Worm (Caenorhabditis elegans): ENCODE data around the gene frpr-1.

Gene frpr-1

DNA sequence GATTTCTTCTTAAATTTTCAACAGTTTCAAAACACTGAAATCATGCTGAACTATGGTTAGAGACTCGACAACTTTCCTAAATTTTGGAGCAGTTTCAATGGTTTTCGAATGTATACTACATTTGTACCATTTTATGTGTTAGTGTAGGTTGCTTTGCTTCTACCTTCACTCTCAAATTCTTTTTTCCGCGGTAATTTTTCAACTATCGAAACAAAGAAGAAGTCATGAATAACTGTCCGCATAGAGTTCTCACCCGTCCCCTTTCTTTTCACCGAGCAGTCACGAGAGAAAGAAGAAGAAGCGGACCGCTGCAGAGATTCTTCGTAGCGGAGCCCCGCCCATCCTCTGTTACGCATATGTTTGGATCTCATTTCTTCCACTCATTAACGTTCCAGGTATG lies 13.3 kb downstream of the frpr-1 start, which contains the start of gene hlh-8:
Gene hlh-8, plus strand, starts transcription at position 301 of the 400 bp plus-strand sequence.
- TF ChIP-seq elt-1 (tag; optimal IDR thresholded peaks at IDR 0.05): no peak
- no peak for TF ChIP-seq sem-4 (tag; optimal IDR thresholded peaks at IDR 0.05)
- no peak for TF ChIP-seq elt-3 (tag; optimal IDR thresholded peaks at IDR 0.05)
- TF ChIP-seq nhr-77 (tag; optimal IDR thresholded peaks at IDR 0.05): no peak
- no peak for TF ChIP-seq R02D3.7 (tag; optimal IDR thresholded peaks at IDR 0.05)
- no peak for TF ChIP-seq mbf-1 (tag; optimal IDR thresholded peaks at IDR 0.05)
- no peak for TF ChIP-seq zag-1 (tag; optimal IDR thresholded peaks at IDR 0.05)
- TF ChIP-seq ztf-1 (GFP tag; conservative IDR thresholded peaks at IDR 0.05): no peak
- TF ChIP-seq nhr-129 (tag; optimal IDR thresholded peaks at IDR 0.05): no peak
- no peak for TF ChIP-seq nhr-10 (tag; optimal IDR thresholded peaks at IDR 0.05)
- no peak for TF ChIP-seq nhr-23 (tag; optimal IDR thresholded peaks at IDR 0.05)
- TF ChIP-seq skn-1 (tag; optimal IDR thresholded peaks at IDR 0.05): no peak
- no peak for TF ChIP-seq snpc-4 (tag; optimal IDR thresholded peaks at IDR 0.05)
- TF ChIP-seq lin-13 (GFP tag; optimal IDR thresholded peaks at IDR 0.05): no peak
- TF ChIP-seq unc-39 (tag; optimal IDR thresholded peaks at IDR 0.05): no peak
- no peak for TF ChIP-seq sma-9 (GFP tag; optimal IDR thresholded peaks at IDR 0.05)
- TF ChIP-seq sma-9 (tag; optimal IDR thresholded peaks at IDR 0.05): no peak
- no peak for TF ChIP-seq nhr-25 (tag; optimal IDR thresholded peaks at IDR 0.05)
- no peak for TF ChIP-seq nhr-21 (tag; optimal IDR thresholded peaks at IDR 0.05)
- TF ChIP-seq lin-39 (tag; optimal IDR thresholded peaks at IDR 0.05): no peak

DNA sequence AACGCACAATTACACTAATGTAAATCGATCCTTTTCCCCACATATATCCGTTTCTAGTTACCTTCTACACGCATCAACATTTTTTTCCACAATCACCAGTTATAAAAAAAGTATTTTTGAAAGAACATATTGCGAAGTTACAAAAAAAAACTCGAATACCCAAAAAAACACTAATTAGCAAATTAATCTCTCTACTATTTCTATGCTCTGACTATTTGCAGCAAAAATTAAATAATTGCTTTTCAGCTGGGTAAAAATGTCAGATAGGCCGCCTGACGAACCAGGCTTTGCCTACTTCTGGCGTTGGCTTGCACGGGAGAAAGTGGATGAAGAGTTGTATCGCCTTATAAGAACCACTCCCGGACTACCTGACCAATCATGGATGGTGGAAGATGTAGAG lies 19.2 kb downstream of the frpr-1 start, which contains the start of gene K07E3.1:
Gene K07E3.1, plus strand, starts transcription at position 247 of the 400 bp plus-strand sequence.
- TF ChIP-seq peb-1 (tag; optimal IDR thresholded peaks at IDR 0.05): no peak
- no peak for TF ChIP-seq unc-55 (GFP tag; optimal IDR thresholded peaks at IDR 0.05)
- no peak for TF ChIP-seq ama-1 (optimal IDR thresholded peaks at IDR 0.05)
- no peak for TF ChIP-seq C34F6.9 (tag; optimal IDR thresholded peaks at IDR 0.05)
- TF ChIP-seq lsy-2 (tag; optimal IDR thresholded peaks at IDR 0.05): no peak
- TF ChIP-seq ztf-1 (GFP tag; conservative IDR thresholded peaks at IDR 0.05): no peak
- TF ChIP-seq ZK546.5 (tag; optimal IDR thresholded peaks at IDR 0.05): no peak
- TF ChIP-seq F13H6.1 (tag; optimal IDR thresholded peaks at IDR 0.05): no peak
- TF ChIP-seq ceh-16 (tag; optimal IDR thresholded peaks at IDR 0.05): no peak
- no peak for TF ChIP-seq fos-1 (tag; optimal IDR thresholded peaks at IDR 0.05)
- TF ChIP-seq nhr-21 (tag; optimal IDR thresholded peaks at IDR 0.05): no peak
- TF ChIP-seq lin-39 (tag; optimal IDR thresholded peaks at IDR 0.05): no peak
- TF ChIP-seq ztf-11 (tag; optimal IDR thresholded peaks at IDR 0.05): no peak
- no peak for TF ChIP-seq blmp-1 (tag; optimal IDR thresholded peaks at IDR 0.05; ENCODE audit: insufficient read depth)
- no peak for TF ChIP-seq nhr-6 (tag; optimal IDR thresholded peaks at IDR 0.05)
- TF ChIP-seq nhr-237 (tag; optimal IDR thresholded peaks at IDR 0.05): no peak
- no peak for TF ChIP-seq egl-27 (tag; optimal IDR thresholded peaks at IDR 0.05)
- no peak for TF ChIP-seq zag-1 (tag; optimal IDR thresholded peaks at IDR 0.05)
- no peak for TF ChIP-seq unc-62 (GFP tag; optimal IDR thresholded peaks at IDR 0.05)

DNA sequence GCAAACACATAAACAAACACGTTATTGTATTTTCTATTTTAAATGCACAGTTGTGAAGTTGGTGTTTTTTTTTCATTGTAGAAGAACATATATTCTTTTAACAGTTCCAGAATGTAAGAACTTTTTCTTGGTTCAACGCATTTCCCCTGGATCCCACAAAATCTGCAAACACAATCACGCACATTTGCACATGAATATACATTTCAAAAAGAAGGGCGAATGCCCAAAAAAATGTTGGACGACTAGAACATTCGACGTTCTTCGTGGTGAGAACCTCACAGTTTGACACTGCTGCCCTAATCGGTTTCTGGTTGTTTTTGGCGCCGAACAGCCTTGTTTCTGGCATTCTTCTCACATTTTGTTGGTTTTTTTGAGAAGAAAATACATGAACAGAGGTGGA lies 19.9 kb downstream of the frpr-1 start:
- TF ChIP-seq aly-2 (tag; optimal IDR thresholded peaks at IDR 0.05) (no peak), unc-55 (GFP tag; optimal IDR thresholded peaks at IDR 0.05) (peak; percentile 69), sma-9 (GFP tag; optimal IDR thresholded peaks at IDR 0.05) (peak; percentile 7), sma-9 (tag; optimal IDR thresholded peaks at IDR 0.05) (no peak), gmeb-1 (tag; optimal IDR thresholded peaks at IDR 0.05) (peak; percentile 33), crh-2 (tag; optimal IDR thresholded peaks at IDR 0.05) (peak; percentile 35), F13H6.1 (tag; optimal IDR thresholded peaks at IDR 0.05) (no peak), C34F6.9 (tag; optimal IDR thresholded peaks at IDR 0.05) (peak; percentile 74), dmd-4 (tag; optimal IDR thresholded peaks at IDR 0.05) (no peak), nhr-129 (tag; optimal IDR thresholded peaks at IDR 0.05) (peak; percentile 51)

DNA sequence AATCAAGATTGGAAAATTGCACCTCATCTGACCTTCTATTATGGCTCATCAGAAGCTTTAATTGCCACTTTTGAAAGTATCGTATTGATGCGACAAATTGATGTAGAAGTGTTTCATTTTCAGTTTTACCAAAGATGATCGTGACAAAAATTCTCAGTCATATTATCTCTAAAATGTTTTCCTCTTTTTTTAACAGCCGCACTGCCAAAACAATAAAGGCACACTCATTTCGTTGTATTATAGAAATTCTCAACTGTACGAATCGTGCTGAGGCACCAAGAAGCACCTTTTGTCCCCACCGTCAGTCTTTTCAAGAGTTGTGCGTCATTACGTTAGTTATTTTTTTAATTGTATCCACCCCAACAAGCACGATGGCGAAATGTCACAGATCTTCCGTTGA lies 21.5 kb downstream of the frpr-1 start, which contains the start of gene K07E3.9:
Gene K07E3.9, plus strand, starts transcription at position 301 of the 400 bp plus-strand sequence.
- TF ChIP-seq C34F6.9 (tag; optimal IDR thresholded peaks at IDR 0.05) (no peak), nhr-12 (tag; optimal IDR thresholded peaks at IDR 0.05) (no peak), R02D3.7 (tag; optimal IDR thresholded peaks at IDR 0.05) (no peak), sma-3 (GFP tag; optimal IDR thresholded peaks at IDR 0.05) (no peak), aly-2 (tag; optimal IDR thresholded peaks at IDR 0.05) (no peak), elt-1 (tag; optimal IDR thresholded peaks at IDR 0.05) (no peak), alr-1 (tag; optimal IDR thresholded peaks at IDR 0.05) (no peak), mdl-1 (tag; optimal IDR thresholded peaks at IDR 0.05) (no peak), ZK546.5 (tag; optimal IDR thresholded peaks at IDR 0.05) (no peak)

Data from whole organism, L2 larva.